Worm (Caenorhabditis elegans): ENCODE results near the gene C55A6.7.
A peak's percentile ranks its signal among the peaks of the same experiment; 100 is the strongest.

C55A6.7 gene

ce11 chrV:11548914-11549406 lies 28.6 kb upstream of the C55A6.7 start, which contains the start of the genes F38B7.17 and F38B7.3:
Gene F38B7.17, minus strand, starts transcription at chrV:11548964.
Gene F38B7.3, plus strand, starts transcription at chrV:11549107.
- no peak for TF ChIP-seq fkh-10 (GFP tag; optimal IDR thresholded peaks at IDR 0.05)
- TF ChIP-seq nhr-25 (tag; optimal IDR thresholded peaks at IDR 0.05; ENCODE audit: borderline replicate concordance, insufficient read depth) = peak; percentile 63
- TF ChIP-seq nhr-42 (GFP tag; IDR thresholded peaks at IDR 0.05) = no peak
- no peak for TF ChIP-seq lin-38 (GFP tag; IDR thresholded peaks at IDR 0.05)
- TF ChIP-seq mxl-2 (GFP tag; conservative IDR thresholded peaks at IDR 0.05) = no peak
- TF ChIP-seq zag-1 (tag; optimal IDR thresholded peaks at IDR 0.05) = no peak
- TF ChIP-seq ceh-62 (tag; optimal IDR thresholded peaks at IDR 0.05) = no peak
- TF ChIP-seq lin-29 (GFP tag; IDR thresholded peaks at IDR 0.05) = no peak
- peak; percentile 63 for TF ChIP-seq mxl-3 (GFP tag; optimal IDR thresholded peaks at IDR 0.05)
- TF ChIP-seq ceh-28 (tag; optimal IDR thresholded peaks at IDR 0.05) = no peak
- TF ChIP-seq mdt-29 (GFP tag; IDR thresholded peaks at IDR 0.05) = no peak
- TF ChIP-seq ama-1 (optimal IDR thresholded peaks at IDR 0.05) = peak; percentile 26
- TF ChIP-seq D1046.2 (GFP tag; IDR thresholded peaks at IDR 0.05) = no peak
- no peak for TF ChIP-seq set-16 (GFP tag; IDR thresholded peaks at IDR 0.05)
- no peak for TF ChIP-seq skn-1 (tag; optimal IDR thresholded peaks at IDR 0.05)
- no peak for TF ChIP-seq Y75B8A.6 (GFP tag; IDR thresholded peaks at IDR 0.05)
- TF ChIP-seq zip-11 (GFP tag; IDR thresholded peaks at IDR 0.05) = no peak
- no peak for TF ChIP-seq ces-1 (GFP tag; optimal IDR thresholded peaks at IDR 0.05)
- TF ChIP-seq nhr-41 (GFP tag; IDR thresholded peaks at IDR 0.05) = no peak
- TF ChIP-seq ceh-82 (tag; optimal IDR thresholded peaks at IDR 0.05) = no peak
- TF ChIP-seq lim-7 (GFP tag; IDR thresholded peaks at IDR 0.05) = no peak
- no peak for TF ChIP-seq sdz-12 (GFP tag; optimal IDR thresholded peaks at IDR 0.05)
- no peak for TF ChIP-seq gei-8 (GFP tag; optimal IDR thresholded peaks at IDR 0.05)
- no peak for TF ChIP-seq R02D3.7 (tag; optimal IDR thresholded peaks at IDR 0.05)
- no peak for TF ChIP-seq nhr-102 (tag; optimal IDR thresholded peaks at IDR 0.05)
- peak; percentile 66 for TF ChIP-seq pqm-1 (tag; optimal IDR thresholded peaks at IDR 0.05)
- no peak for TF ChIP-seq cey-2 (tag; optimal IDR thresholded peaks at IDR 0.05; ENCODE audit: borderline replicate concordance, insufficient read depth)
- no peak for TF ChIP-seq ceh-20 (GFP tag; IDR thresholded peaks at IDR 0.05)
- TF ChIP-seq tag-97 (GFP tag; IDR thresholded peaks at IDR 0.05) = no peak
- no peak for TF ChIP-seq aha-1 (tag)
- TF ChIP-seq aly-2 (tag; optimal IDR thresholded peaks at IDR 0.05) = no peak
- no peak for TF ChIP-seq snpc-4 (tag; optimal IDR thresholded peaks at IDR 0.05)
- TF ChIP-seq daf-16 (GFP tag; optimal IDR thresholded peaks at IDR 0.05) = no peak
- peak; percentile 85 for TF ChIP-seq daf-16 (tag; optimal IDR thresholded peaks at IDR 0.05)
- no peak for TF ChIP-seq F49E8.2 (tag; optimal IDR thresholded peaks at IDR 0.05; ENCODE audit: borderline replicate concordance)
- no peak for TF ChIP-seq dmd-8 (GFP tag; IDR thresholded peaks at IDR 0.05)
- TF ChIP-seq unc-62 (GFP tag; optimal IDR thresholded peaks at IDR 0.05 in 1 of 2) = peak in 1 of 2 experiments; percentile 52
- no peak for TF ChIP-seq unc-62 (tag; optimal IDR thresholded peaks at IDR 0.05)
- no peak for TF ChIP-seq unc-130 (GFP tag; optimal IDR thresholded peaks at IDR 0.05)
- TF ChIP-seq zfp-3 (GFP tag; conservative IDR thresholded peaks at IDR 0.05) = no peak
- 0 out of 2 replicates have a peak, but pooled peaks have one; percentile 44 for TF ChIP-seq ctbp-1 (GFP tag; IDR thresholded peaks at IDR 0.05)
- TF ChIP-seq lin-13 (GFP tag; optimal IDR thresholded peaks at IDR 0.05) = no peak
- TF ChIP-seq dpl-1 (GFP tag; optimal IDR thresholded peaks at IDR 0.05) = peak; percentile 27
- TF ChIP-seq nhr-48 (tag; optimal IDR thresholded peaks at IDR 0.05) = peak; percentile 17
- TF ChIP-seq hlh-30 (tag; optimal IDR thresholded peaks at IDR 0.05; ENCODE audit: insufficient read depth) = peak; percentile 93
- TF ChIP-seq F37D6.2 (tag; optimal IDR thresholded peaks at IDR 0.05) = no peak
- no peak for TF ChIP-seq unc-39 (tag; optimal IDR thresholded peaks at IDR 0.05)
- peak; percentile 73 for TF ChIP-seq nhr-28 (tag; optimal IDR thresholded peaks at IDR 0.05)
- TF ChIP-seq rbr-2 (tag; optimal IDR thresholded peaks at IDR 0.05) = peak; percentile 61
- peak; percentile 60 for TF ChIP-seq nhr-11 (tag; optimal IDR thresholded peaks at IDR 0.05)
- no peak for TF ChIP-seq arid-1 (GFP tag; conservative IDR thresholded peaks at IDR 0.05)
- TF ChIP-seq nhr-237 (tag; optimal IDR thresholded peaks at IDR 0.05) = no peak
- TF ChIP-seq lin-1 (GFP tag; IDR thresholded peaks at IDR 0.05) = no peak
